Worm (Caenorhabditis elegans) whole organism, young adult: ENCODE results near the gene clec-122.

Experiments used
- B0035.1 ChIP-seq: sonication (generic microtip); optimal IDR thresholded peaks from 2 replicates; lab custom pipeline; 2016; ENCODE audit warnings: missing genetic modification characterization, mild to moderate bottlenecking, missing compliant biosample characterization, missing genotype, missing genetic modification reagents
- B0336.3 ChIP-seq: fragments of 200-800 bp; sonication (Bioruptor generic); IDR thresholded peaks from 2 replicates; pipeline ENCODE4 v1.3.6; 2022; ENCODE audit warnings: missing genetic modification characterization, missing compliant biosample characterization
- C06A6.2 ChIP-seq: fragments of 200-800 bp; sonication (Bioruptor generic); conservative IDR thresholded peaks from 2 replicates; pipeline ENCODE4 v1.3.6; 2022; ENCODE audit warnings: missing genetic modification characterization, missing compliant biosample characterization
- D2030.7 ChIP-seq: fragments of 200-800 bp; sonication (Bioruptor generic); IDR thresholded peaks from 2 replicates; pipeline ENCODE4 v1.3.6; 2022; ENCODE audit warnings: missing genetic modification reagents, missing genetic modification characterization, missing compliant biosample characterization
- Y53G8AR.9 ChIP-seq: fragments of 200-800 bp; sonication (Bioruptor generic); conservative IDR thresholded peaks from 2 replicates; pipeline ENCODE4 v1.3.6; 2022; ENCODE audit warnings: missing genetic modification reagents, missing genetic modification characterization, missing compliant biosample characterization
- ama-1 ChIP-seq, 3 experiments: fragments of 150-350 bp in 1 of 3; sonication (generic microtip) in 2 of 3; optimal IDR thresholded peaks; 2 replicates each; lab custom pipeline; 2014 to 2018; ENCODE audit warnings: missing biosample characterization in 2 of 3, missing genetic modification characterization in 2 of 3, missing genetic modification reagents in 2 of 3
- aptf-2 ChIP-seq: fragments of 200-800 bp; sonication (Bioruptor generic); conservative IDR thresholded peaks from 2 replicates; pipeline ENCODE4 v1.3.6; 2022; ENCODE audit warnings: missing genetic modification reagents, missing genetic modification characterization, missing compliant biosample characterization
- aptf-3 ChIP-seq: fragments of 200-800 bp; sonication (Bioruptor generic); IDR thresholded peaks from 2 replicates; pipeline ENCODE4 v1.3.6; 2022; ENCODE audit warnings: missing genetic modification characterization, missing compliant biosample characterization
- atf-7 ChIP-seq: sonication (generic microtip); optimal IDR thresholded peaks from 2 replicates; lab custom pipeline; 2017; ENCODE audit warnings: mild to moderate bottlenecking, missing genetic modification characterization, missing compliant biosample characterization
- athp-1 ChIP-seq: sonication (generic microtip); optimal IDR thresholded peaks from 2 replicates; lab custom pipeline; 2017; ENCODE audit warnings: mild to moderate bottlenecking, missing genetic modification characterization, missing compliant biosample characterization
- ccch-3 ChIP-seq: fragments of 200-800 bp; sonication (Bioruptor generic); optimal IDR thresholded peaks from 2 replicates; lab custom pipeline; 2018; ENCODE audit warnings: mild to moderate bottlenecking, missing genetic modification characterization, missing compliant biosample characterization
- cebp-1 ChIP-seq, 2 experiments: fragments of 200-800 bp in 1 of 2; sonication (Bioruptor generic) in 1 of 2; sonication (generic microtip) in 1 of 2; IDR thresholded peaks in 1 of 2; optimal IDR thresholded peaks in 1 of 2; 2 replicates each; pipeline versions ENCODE4 v1.3.6 to Lab custom; 2017 to 2022; ENCODE audit warnings: missing compliant biosample characterization in 2 of 2, missing genetic modification characterization in 2 of 2, mild to moderate bottlenecking in 1 of 2, missing genetic modification reagents in 1 of 2, moderate library complexity in 1 of 2
- ceh-79 ChIP-seq: sonication (generic microtip); optimal IDR thresholded peaks from 2 replicates; lab custom pipeline; 2017; ENCODE audit warnings: mild to moderate bottlenecking, missing genetic modification characterization, missing compliant biosample characterization
- chd-7 ChIP-seq: sonication (generic microtip); optimal IDR thresholded peaks from 2 replicates; lab custom pipeline; 2016; ENCODE audit warnings: mild to moderate bottlenecking, missing genetic modification characterization, moderate library complexity, missing compliant biosample characterization
- dox-1 ChIP-seq: fragments of 200-800 bp; sonication (Bioruptor generic); IDR thresholded peaks from 2 replicates; pipeline ENCODE4 v1.3.6; 2022; ENCODE audit warnings: missing genetic modification reagents, missing genetic modification characterization, missing compliant biosample characterization
- efl-1 ChIP-seq: fragments of 150-350 bp; optimal IDR thresholded peaks from 2 replicates; lab custom pipeline; 2014; ENCODE audit warnings: missing biosample characterization, missing genetic modification reagents, missing genetic modification characterization
- ekl-4 ChIP-seq: fragments of 200-800 bp; sonication (Bioruptor generic); IDR thresholded peaks from 2 replicates; pipeline ENCODE4 v1.3.6; 2022; ENCODE audit warnings: missing genetic modification reagents, missing genetic modification characterization, missing compliant biosample characterization
- ets-4 ChIP-seq: fragments of 200-800 bp; sonication (Bioruptor generic); optimal IDR thresholded peaks from 2 replicates; lab custom pipeline; 2018; ENCODE audit warnings: mild to moderate bottlenecking, missing genetic modification characterization, missing compliant biosample characterization
- gei-17 ChIP-seq: fragments of 200-800 bp; sonication (Bioruptor generic); optimal IDR thresholded peaks from 2 replicates; lab custom pipeline; 2018; ENCODE audit warnings: mild to moderate bottlenecking, missing genetic modification characterization, missing compliant biosample characterization
- him-1 ChIP-seq: sonication (generic microtip); optimal IDR thresholded peaks from 2 replicates; lab custom pipeline; 2016; ENCODE audit warnings: missing genotype, missing genetic modification reagents, missing genetic modification characterization, missing compliant biosample characterization
- hmg-1.2 ChIP-seq: fragments of 200-800 bp; sonication (Bioruptor generic); IDR thresholded peaks from 2 replicates; pipeline ENCODE4 v1.3.6; 2022; ENCODE audit warnings: missing genetic modification reagents, missing genetic modification characterization, missing compliant biosample characterization
- hrde-1 ChIP-seq: sonication (generic microtip); optimal IDR thresholded peaks from 2 replicates; lab custom pipeline; 2016; ENCODE audit warnings: missing genetic modification characterization, mild to moderate bottlenecking, missing compliant biosample characterization, moderate library complexity, missing genotype, missing genetic modification reagents, borderline replicate concordance
- let-607 ChIP-seq, 2 experiments: fragments of 200-800 bp in 1 of 2; sonication (Bioruptor generic) in 1 of 2; sonication (generic microtip) in 1 of 2; optimal IDR thresholded peaks; 2 replicates each; lab custom pipeline; 2016 to 2018; ENCODE audit warnings: mild to moderate bottlenecking in 2 of 2, missing compliant biosample characterization in 2 of 2, missing genetic modification characterization in 2 of 2, moderate library complexity in 2 of 2, missing genotype in 1 of 2
- lin-35 ChIP-seq, 3 experiments: fragments of 150-350 bp in 2 of 3; sonication (generic microtip) in 1 of 3; optimal IDR thresholded peaks; 2 replicates each; lab custom pipeline; 2014 to 2018; ENCODE audit warnings: missing biosample characterization in 3 of 3, missing genetic modification characterization in 3 of 3, missing genetic modification reagents in 3 of 3
- lin-54 ChIP-seq: fragments of 200-800 bp; sonication (Bioruptor generic); optimal IDR thresholded peaks from 2 replicates; lab custom pipeline; 2018; ENCODE audit warnings: mild to moderate bottlenecking, missing genetic modification characterization, missing compliant biosample characterization
- lsl-1 ChIP-seq: fragments of 200-800 bp; sonication (Bioruptor generic); optimal IDR thresholded peaks from 2 replicates; lab custom pipeline; 2018; ENCODE audit warnings: mild to moderate bottlenecking, missing genetic modification characterization, moderate library complexity, missing compliant biosample characterization
- madf-10 ChIP-seq: sonication (generic microtip); optimal IDR thresholded peaks from 2 replicates; lab custom pipeline; 2016; ENCODE audit warnings: mild to moderate bottlenecking, missing genetic modification characterization, missing compliant biosample characterization
- madf-3 ChIP-seq: fragments of 200-800 bp; sonication (Bioruptor generic); IDR thresholded peaks from 2 replicates; pipeline ENCODE4 v1.3.6; 2022; ENCODE audit warnings: missing genetic modification reagents, missing genetic modification characterization, missing compliant biosample characterization
- madf-6 ChIP-seq: fragments of 200-800 bp; sonication (Bioruptor generic); IDR thresholded peaks from 2 replicates; pipeline ENCODE4 v1.3.6; 2022; ENCODE audit warnings: missing genetic modification reagents, missing genetic modification characterization, missing compliant biosample characterization
- madf-8 ChIP-seq: fragments of 200-800 bp; sonication (Bioruptor generic); conservative IDR thresholded peaks from 2 replicates; pipeline ENCODE4 v1.3.6; 2022; ENCODE audit warnings: missing genetic modification reagents, missing genetic modification characterization, missing compliant biosample characterization
- mes-4 ChIP-seq: sonication (generic microtip); optimal IDR thresholded peaks from 2 replicates; lab custom pipeline; 2016; ENCODE audit warnings: missing genotype, missing genetic modification characterization, missing compliant biosample characterization
- nfyb-1 ChIP-seq: fragments of 200-800 bp; sonication (Bioruptor generic); IDR thresholded peaks from 2 replicates; pipeline ENCODE4 v1.3.6; 2022; ENCODE audit warnings: missing genetic modification reagents, missing genetic modification characterization, missing compliant biosample characterization
- nhr-179 ChIP-seq: sonication (generic microtip); optimal IDR thresholded peaks from 2 replicates; lab custom pipeline; 2016; ENCODE audit warnings: mild to moderate bottlenecking, missing genetic modification characterization, missing compliant biosample characterization
- rcor-1 ChIP-seq: fragments of 200-800 bp; sonication (Bioruptor generic); IDR thresholded peaks from 2 replicates; pipeline ENCODE4 v1.3.6; 2022; ENCODE audit warnings: missing genetic modification reagents, missing genetic modification characterization, missing compliant biosample characterization
- snpc-1.3 ChIP-seq: sonication (generic microtip); optimal IDR thresholded peaks from 2 replicates; lab custom pipeline; 2017; ENCODE audit warnings: missing genetic modification characterization, mild to moderate bottlenecking, missing compliant biosample characterization, antibody characterized with exemption, moderate library complexity, missing genotype, missing genetic modification reagents; ENCODE audit not compliant: insufficient read depth
- snpc-3.4 ChIP-seq: sonication (generic microtip); optimal IDR thresholded peaks from 2 replicates; lab custom pipeline; 2017; ENCODE audit warnings: missing genetic modification characterization, mild to moderate bottlenecking, missing compliant biosample characterization, antibody characterized with exemption, moderate library complexity, missing genotype, missing genetic modification reagents
- snpc-4 ChIP-seq, 5 experiments: fragments of 150-350 bp in 1 of 5; sonication (generic microtip) in 4 of 5; optimal IDR thresholded peaks; 2 replicates each; lab custom pipeline; 2014 to 2018; ENCODE audit warnings: missing genetic modification characterization in 5 of 5, missing biosample characterization in 3 of 5, antibody characterized with exemption in 2 of 5, mild to moderate bottlenecking in 2 of 5, missing compliant biosample characterization in 2 of 5, missing genotype in 2 of 5, moderate library complexity in 2 of 5, missing genetic modification reagents in 1 of 5
- sptf-2 ChIP-seq: fragments of 200-800 bp; sonication (Bioruptor generic); optimal IDR thresholded peaks from 2 replicates; lab custom pipeline; 2018; ENCODE audit warnings: mild to moderate bottlenecking, missing genetic modification characterization, missing compliant biosample characterization
- unc-62 ChIP-seq: fragments of 150-350 bp; optimal IDR thresholded peaks from 2 replicates; lab custom pipeline; 2014; ENCODE audit warnings: missing biosample characterization, missing genetic modification reagents, missing genetic modification characterization
- xnd-1 ChIP-seq: sonication (generic microtip); optimal IDR thresholded peaks from 2 replicates; lab custom pipeline; 2016; ENCODE audit warnings: missing genotype, missing genetic modification reagents, missing genetic modification characterization, missing compliant biosample characterization
- zim-3 ChIP-seq: sonication (generic microtip); optimal IDR thresholded peaks from 2 replicates; lab custom pipeline; 2017; ENCODE audit warnings: mild to moderate bottlenecking, missing genetic modification characterization, moderate library complexity, missing compliant biosample characterization
- ztf-25 ChIP-seq: fragments of 200-800 bp; sonication (Bioruptor generic); IDR thresholded peaks from 2 replicates; pipeline ENCODE4 v1.3.6; 2022; ENCODE audit warnings: missing genetic modification reagents, missing genetic modification characterization, missing compliant biosample characterization
- ztf-26 ChIP-seq: sonication (generic microtip); optimal IDR thresholded peaks from 2 replicates; lab custom pipeline; 2017; ENCODE audit warnings: missing genetic modification characterization, missing compliant biosample characterization
- ztf-28 ChIP-seq: fragments of 200-800 bp; sonication (Bioruptor generic); IDR thresholded peaks from 2 replicates; pipeline ENCODE4 v1.3.6; 2022; ENCODE audit warnings: missing genetic modification reagents, missing genetic modification characterization, missing compliant biosample characterization
- ztf-3 ChIP-seq: fragments of 200-800 bp; sonication (Bioruptor generic); optimal IDR thresholded peaks from 2 replicates; lab custom pipeline; 2018; ENCODE audit warnings: mild to moderate bottlenecking, missing genetic modification characterization, missing compliant biosample characterization
- ztf-6 ChIP-seq: fragments of 200-800 bp; sonication (Bioruptor generic); IDR thresholded peaks from 2 replicates; pipeline ENCODE4 v1.3.6; 2022; ENCODE audit warnings: missing genetic modification reagents, missing genetic modification characterization, missing compliant biosample characterization

Gene clec-122

ce11 chrII:3076915-3077314 lies 28.9 kb upstream of the clec-122 start, which contains the start of gene Y25C1A.8 (continued):
- TF ChIP-seq Y53G8AR.9 (GFP tag; lab: Robert Waterston, UW) = peak; percentile 93
- peak; percentile 9 for TF ChIP-seq ceh-79 (tag; lab: Kevin White, UChicago)
- TF ChIP-seq D2030.7 (GFP tag; lab: Robert Waterston, UW) = peak; percentile 75; the same call in 1 of the 2 replicates
- TF ChIP-seq madf-3 (GFP tag; lab: Robert Waterston, UW) = no peak
- peak; percentile 97 for TF ChIP-seq atf-7 (tag; lab: Kevin White, UChicago)
- TF ChIP-seq lsl-1 = peak; percentile 97
- peak; percentile 83 for TF ChIP-seq ztf-26 (tag; lab: Kevin White, UChicago)
- TF ChIP-seq ama-1 (optimal IDR thresholded peaks at IDR 0.05; lab: Kevin White, UChicago) = no peak
- TF ChIP-seq ama-1 (GFP tag; optimal IDR thresholded peaks at IDR 0.05; lab: Kevin White, UChicago) = peak in 1 of 2 experiments; percentile 16
- TF ChIP-seq hrde-1 (tag; lab: Kevin White, UChicago) = no peak
- TF ChIP-seq ztf-3 = peak; percentile 48
- peak; percentile 40 for TF ChIP-seq B0035.1 (tag; lab: Kevin White, UChicago)
- TF ChIP-seq mes-4 (tag; lab: Kevin White, UChicago) = no peak
- TF ChIP-seq ccch-3 (GFP tag; lab: Kevin White, UChicago) = no peak
- TF ChIP-seq ekl-4 (GFP tag; lab: Robert Waterston, UW) = peak; percentile 90; the same call in 1 of the 2 replicates
- no peak for TF ChIP-seq chd-7 (tag; lab: Kevin White, UChicago)
- peak; percentile 56; the same call in 1 of the 2 replicates for TF ChIP-seq ztf-28
- peak; percentile 60; the same call in 1 of the 2 replicates for TF ChIP-seq C06A6.2 (GFP tag; lab: Robert Waterston, UW)
- TF ChIP-seq ztf-6 (GFP tag; lab: Robert Waterston, UW) = no peak
- TF ChIP-seq efl-1 = peak; percentile 51
- no peak for TF ChIP-seq sptf-2 (GFP tag; lab: Kevin White, UChicago)
- peak; percentile 88 for TF ChIP-seq madf-6 (GFP tag; lab: Robert Waterston, UW)
- no peak for TF ChIP-seq ztf-25 (GFP tag; lab: Robert Waterston, UW)
- TF ChIP-seq aptf-2 (GFP tag; lab: Robert Waterston, UW) = no peak
- peak; percentile 63 for TF ChIP-seq snpc-4 (GFP tag; optimal IDR thresholded peaks at IDR 0.05; lab: Kevin White, UChicago)
- TF ChIP-seq snpc-4 (tag; optimal IDR thresholded peaks at IDR 0.05; lab: Kevin White, UChicago) = peak in 3 of 4 experiments; percentile 71 to 73 (median 73)
- TF ChIP-seq rcor-1 (GFP tag; lab: Robert Waterston, UW) = no peak; the same call in 1 of the 2 replicates
- peak; percentile 51 for TF ChIP-seq madf-10 (tag; lab: Kevin White, UChicago)
- TF ChIP-seq nhr-179 = no peak
- peak; percentile 30 for TF ChIP-seq him-1
- peak; percentile 62 for TF ChIP-seq athp-1 (tag; lab: Kevin White, UChicago)
- TF ChIP-seq dox-1 (GFP tag; lab: Robert Waterston, UW) = no peak; the same call in 1 of the 2 replicates
- peak; percentile 59 for TF ChIP-seq snpc-3.4
- peak; percentile 53 for TF ChIP-seq zim-3 (tag; lab: Kevin White, UChicago)
- TF ChIP-seq B0336.3 (GFP tag; lab: Robert Waterston, UW) = peak; percentile 96
- TF ChIP-seq aptf-3 (GFP tag; lab: Robert Waterston, UW) = no peak
- no peak for TF ChIP-seq unc-62 (GFP tag; lab: Kevin White, UChicago)
- peak; percentile 75 for TF ChIP-seq hmg-1.2 (GFP tag; lab: Robert Waterston, UW)
- TF ChIP-seq xnd-1 (tag; lab: Kevin White, UChicago) = peak; percentile 69
- peak; percentile 94 for TF ChIP-seq nfyb-1 (GFP tag; lab: Robert Waterston, UW)
- TF ChIP-seq lin-54 (GFP tag; lab: Kevin White, UChicago) = peak; percentile 90
- TF ChIP-seq let-607 (tag; optimal IDR thresholded peaks at IDR 0.05; lab: Kevin White, UChicago) = peak; percentile 97 to 98
- peak; percentile 78 for TF ChIP-seq ets-4 (GFP tag; lab: Kevin White, UChicago)
- TF ChIP-seq madf-8 (GFP tag; lab: Robert Waterston, UW) = peak; percentile 28; the same call in 1 of the 2 replicates
- TF ChIP-seq gei-17 = peak; percentile 74
- TF ChIP-seq snpc-1.3 (tag; lab: Kevin White, UChicago) = peak; percentile 51
- peak; percentile 86 for TF ChIP-seq cebp-1 (GFP tag; IDR thresholded peaks at IDR 0.05; lab: Robert Waterston, UW)
- peak; percentile 95 for TF ChIP-seq cebp-1 (tag; optimal IDR thresholded peaks at IDR 0.05; lab: Kevin White, UChicago)
- TF ChIP-seq lin-35 (GFP tag; optimal IDR thresholded peaks at IDR 0.05; lab: Kevin White, UChicago) = peak; percentile 3 to 90 (median 71)
